Fruit fly (Drosophila melanogaster): ENCODE measurements around the gene smal.

- no peak for TF ChIP-seq insv (optimal IDR thresholded peaks at IDR 0.05)
- no peak for TF ChIP-seq psq (optimal IDR thresholded peaks at IDR 0.05)
Observed at dm6 chr2L:6229181-6229755, 50.3 kb downstream of the smal start.

Data from Kc167 (cell line).